Worm (Caenorhabditis elegans): ENCODE data around the gene C46A5.1.

ce11 chrIV:7724912-7725311, 38.8 kb upstream of the C46A5.1 start:
- TF ChIP-seq ceh-58 (GFP tag; IDR thresholded peaks at IDR 0.05), result no peak
- no peak for TF ChIP-seq F57A8.1 (GFP tag; optimal IDR thresholded peaks at IDR 0.05)
- TF ChIP-seq Y53G8AR.9 (GFP tag; conservative IDR thresholded peaks at IDR 0.05), result no peak
- TF ChIP-seq nhr-120 (GFP tag; IDR thresholded peaks at IDR 0.05), result no peak
- no peak for TF ChIP-seq D2030.7 (GFP tag; IDR thresholded peaks at IDR 0.05)

Data from whole organism, young adult.